Fruit fly (Drosophila melanogaster): ENCODE measurements around the gene hep.
A peak's percentile ranks its signal among the peaks of the same experiment; 100 is the strongest.

Gene hep

DNA sequence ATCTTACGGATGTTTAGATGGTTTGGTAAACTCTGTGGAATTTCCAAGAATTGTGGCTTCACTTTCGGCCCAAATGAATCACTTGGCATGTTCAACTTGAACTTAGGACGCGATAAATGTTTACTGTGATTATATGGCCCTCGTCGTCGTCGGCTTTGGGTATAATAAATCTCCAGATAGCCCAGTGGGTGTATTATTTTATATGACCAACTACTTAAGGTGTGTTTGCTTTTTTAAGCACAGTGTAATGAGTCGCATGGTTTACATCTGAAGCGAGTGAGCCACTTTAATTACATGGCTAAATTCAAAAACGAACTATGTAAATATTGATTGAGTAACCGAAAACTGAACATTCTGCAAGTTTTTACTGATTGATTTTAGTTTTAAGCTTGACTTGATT lies 15.0 kb upstream of the hep start (continued):
- TF ChIP-seq Neu2 (GFP tag; optimal IDR thresholded peaks at IDR 0.05; ENCODE audit: borderline replicate concordance) (no peak), eyg (GFP tag; optimal IDR thresholded peaks at IDR 0.05) (no peak), Mrtf (GFP tag; IDR thresholded peaks at IDR 0.05) (no peak), Gug (GFP tag; IDR thresholded peaks at IDR 0.05) (no peak), HHEX (GFP tag; optimal IDR thresholded peaks at IDR 0.05) (peak; percentile 18), CG3995 (GFP tag; optimal IDR thresholded peaks at IDR 0.05) (no peak), CG6765 (GFP tag; optimal IDR thresholded peaks at IDR 0.05) (no peak), exex (tag; optimal IDR thresholded peaks at IDR 0.05) (peak; percentile 13), CG2129 (GFP tag; IDR thresholded peaks at IDR 0.05; ENCODE audit: partially characterized antibody) (no peak), CrebB (tag; optimal IDR thresholded peaks at IDR 0.05) (peak; percentile 10), unpg (GFP tag; optimal IDR thresholded peaks at IDR 0.05) (peak; percentile 43), vvl (GFP tag; IDR thresholded peaks at IDR 0.05) (no peak), HLH4C (GFP tag; IDR thresholded peaks at IDR 0.05; ENCODE audit: partially characterized antibody) (no peak), tll (GFP tag; optimal IDR thresholded peaks at IDR 0.05) (no peak), otp (GFP tag; IDR thresholded peaks at IDR 0.05) (no peak), Atf-2 (GFP tag; optimal IDR thresholded peaks at IDR 0.05) (no peak), nom (GFP tag; optimal IDR thresholded peaks at IDR 0.05) (no peak), nau (GFP tag; optimal IDR thresholded peaks at IDR 0.05) (no peak), knrl (GFP tag; IDR thresholded peaks at IDR 0.05; ENCODE audit: partially characterized antibody) (no peak), toy (GFP tag; IDR thresholded peaks at IDR 0.05) (no peak), Tbp (GFP tag; optimal IDR thresholded peaks at IDR 0.05) (no peak), fd96Cb (tag; optimal IDR thresholded peaks at IDR 0.05) (no peak), pita (GFP tag; optimal IDR thresholded peaks at IDR 0.05) (no peak), bbx (GFP tag; IDR thresholded peaks at IDR 0.05; ENCODE audit: partially characterized antibody) (no peak), E2f1 (GFP tag; IDR thresholded peaks at IDR 0.05) (no peak), CG14710 (tag; optimal IDR thresholded peaks at IDR 0.05) (no peak), luna (GFP tag; optimal IDR thresholded peaks at IDR 0.05) (no peak), CG7963 (GFP tag; IDR thresholded peaks at IDR 0.05; ENCODE audit: partially characterized antibody) (no peak), shn (GFP tag; optimal IDR thresholded peaks at IDR 0.05) (no peak), CG16863 (GFP tag; optimal IDR thresholded peaks at IDR 0.05) (no peak), CG18011 (GFP tag; optimal IDR thresholded peaks at IDR 0.05) (no peak), Asciz (GFP tag; optimal IDR thresholded peaks at IDR 0.05) (no peak), Sry-δ (GFP tag; optimal IDR thresholded peaks at IDR 0.05) (no peak), CG16815 (GFP tag; optimal IDR thresholded peaks at IDR 0.05) (no peak), Drgx (GFP tag; IDR thresholded peaks at IDR 0.05) (no peak), mam (GFP tag; optimal IDR thresholded peaks at IDR 0.05) (no peak), CG2116 (GFP tag; optimal IDR thresholded peaks at IDR 0.05) (no peak), nerfin-2 (GFP tag; IDR thresholded peaks at IDR 0.05; ENCODE audit: partially characterized antibody) (no peak), CG30403 (GFP tag; optimal IDR thresholded peaks at IDR 0.05) (no peak), NC2α (GFP tag; optimal IDR thresholded peaks at IDR 0.05) (no peak), Opbp (GFP tag; IDR thresholded peaks at IDR 0.05; ENCODE audit: partially characterized antibody) (no peak), slbo (GFP tag; IDR thresholded peaks at IDR 0.05) (no peak), CG15269 (tag; optimal IDR thresholded peaks at IDR 0.05) (peak; percentile 38), nerfin-1 (tag; optimal IDR thresholded peaks at IDR 0.05) (no peak), Lpt (GFP tag; optimal IDR thresholded peaks at IDR 0.05) (no peak), CG7839 (tag; optimal IDR thresholded peaks at IDR 0.05) (no peak), zen (tag; optimal IDR thresholded peaks at IDR 0.05) (no peak), chn (GFP tag; optimal IDR thresholded peaks at IDR 0.05) (no peak), CG10209 (GFP tag; optimal IDR thresholded peaks at IDR 0.05) (no peak), sqz (GFP tag; optimal IDR thresholded peaks at IDR 0.05) (no peak), CG4820 (GFP tag; optimal IDR thresholded peaks at IDR 0.05) (no peak)

Data from whole organism, embryonic.